Worm (Caenorhabditis elegans): Measurements from ENCODE around the gene M04G7.1.

DNA sequence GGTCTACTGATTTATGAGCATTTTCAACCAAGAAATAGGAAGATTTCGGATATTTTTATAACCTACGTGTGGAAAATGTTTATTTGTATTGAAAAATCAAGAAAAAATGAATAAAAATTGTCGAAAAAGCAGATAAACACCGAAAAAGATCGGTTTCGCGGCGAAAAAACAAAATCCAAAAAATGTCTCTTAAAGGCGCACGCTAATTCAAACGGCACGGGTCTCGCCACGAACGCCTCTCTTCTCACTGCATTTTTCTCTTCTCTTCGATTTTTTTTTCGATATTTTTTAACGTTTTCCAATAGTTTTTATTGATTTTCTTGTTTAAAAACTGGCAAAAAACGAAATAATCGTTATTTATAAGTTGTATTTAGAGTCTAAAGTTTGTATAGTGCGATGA, 30.0 kb upstream of the M04G7.1 start:
- no peak for TF ChIP-seq him-1 (tag; optimal IDR thresholded peaks at IDR 0.05)
- TF ChIP-seq W03F9.2 (tag; optimal IDR thresholded peaks at IDR 0.05): peak; percentile 67
- TF ChIP-seq dao-5 (tag; optimal IDR thresholded peaks at IDR 0.05): no peak

Data from whole organism, L4/young adult.